Worm (Caenorhabditis elegans): Measurements from ENCODE around the gene irld-44.

DNA sequence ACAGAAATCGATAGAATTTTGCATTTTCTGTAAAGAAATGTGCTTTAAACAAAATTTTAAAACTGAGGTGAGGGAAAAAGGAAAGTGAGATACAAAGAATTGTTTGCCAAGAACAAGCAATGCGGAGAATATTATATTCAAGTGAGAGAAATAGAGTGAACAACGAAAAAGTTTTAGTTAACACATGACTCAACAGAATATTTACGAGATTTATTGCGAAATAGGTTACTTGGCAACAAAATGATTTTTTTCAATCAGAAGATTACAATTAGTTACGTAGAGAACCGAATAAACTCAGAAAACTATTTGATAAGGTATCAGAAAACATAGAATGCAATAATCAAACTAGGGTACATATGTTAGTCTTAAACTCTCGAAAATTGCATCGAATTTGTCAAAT is 29.7 kb upstream of the irld-44 start, which contains the start of gene nhr-117:
- TF ChIP-seq ceh-18 (tag; optimal IDR thresholded peaks at IDR 0.05) (no peak), nhr-11 (tag; optimal IDR thresholded peaks at IDR 0.05) (no peak), ama-1 (optimal IDR thresholded peaks at IDR 0.05) (no peak), ceh-24 (tag; optimal IDR thresholded peaks at IDR 0.05) (no peak), lin-11 (tag; optimal IDR thresholded peaks at IDR 0.05) (no peak), ttx-3 (tag; optimal IDR thresholded peaks at IDR 0.05) (no peak), pha-4 (tag; optimal IDR thresholded peaks at IDR 0.05) (no peak)
